Fruit fly (Drosophila melanogaster) whole organism: Measurements from ENCODE around the gene mmm.

Experiments
- CG8478 ChIP-seq: fragments of >200 bp; optimal IDR thresholded peaks from 2 replicates; lab custom pipeline; 2018; ENCODE audit warnings: inconsistent platforms
- Dll ChIP-seq: fragments of >200 bp; optimal IDR thresholded peaks from 2 replicates; lab custom pipeline; 2017
- EcR ChIP-seq, 2 experiments: fragments of >200 bp; optimal IDR thresholded peaks; 2 replicates each; lab custom pipeline; 2017; ENCODE audit warnings: missing biosample characterization in 2 of 2, missing genetic modification characterization in 2 of 2, missing genetic modification reagents in 2 of 2
- pan ChIP-seq: fragments of >200 bp; optimal IDR thresholded peaks from 2 replicates; lab custom pipeline; 2017
- psq ChIP-seq: fragments of >200 bp; optimal IDR thresholded peaks from 2 replicates; lab custom pipeline; 2017
- usp ChIP-seq: fragments of >200 bp; optimal IDR thresholded peaks from 2 replicates; lab custom pipeline; 2017; ENCODE audit warnings: missing biosample characterization, missing genetic modification characterization, mixed read lengths

Gene mmm

dm6 chr3L:7572948-7573347, 10.3 kb upstream of the mmm start:
- TF ChIP-seq CG8478 (lab: Kevin White, UChicago) (no peak), Dll (lab: Kevin White, UChicago) (no peak), EcR (GFP tag; optimal IDR thresholded peaks at IDR 0.05; lab: Kevin White, UChicago) (no peak), pan (no peak), usp (no peak)

dm6 chr3L:7590898-7591297, 7.6 kb downstream of the mmm start, which contains the start of gene t-Grip84:
Gene t-Grip84 (minus strand): TSS chr3L:7590998.
- TF ChIP-seq EcR (GFP tag; optimal IDR thresholded peaks at IDR 0.05; lab: Kevin White, UChicago), result no peak
- no peak for TF ChIP-seq pan
- TF ChIP-seq psq (lab: Kevin White, UChicago), result no peak
- TF ChIP-seq usp, result no peak
- TF ChIP-seq Dll (lab: Kevin White, UChicago), result no peak
- no peak for TF ChIP-seq CG8478 (lab: Kevin White, UChicago)

dm6 chr3L:7592113-7592752, 9.0 kb downstream of the mmm start:
- TF ChIP-seq psq (lab: Kevin White, UChicago) (no peak), CG8478 (lab: Kevin White, UChicago) (no peak), usp (no peak), pan (no peak), EcR (GFP tag; optimal IDR thresholded peaks at IDR 0.05; lab: Kevin White, UChicago) (no peak), Dll (lab: Kevin White, UChicago) (no peak)

dm6 chr3L:7592791-7593190, 9.5 kb downstream of the mmm start, which contains the start of gene Pura:
Gene Pura (plus strand): TSS chr3L:7593091.
- TF ChIP-seq psq (lab: Kevin White, UChicago) (no peak), pan (no peak), Dll (lab: Kevin White, UChicago) (no peak), usp (no peak), CG8478 (lab: Kevin White, UChicago) (no peak), EcR (GFP tag; optimal IDR thresholded peaks at IDR 0.05; lab: Kevin White, UChicago) (no peak)

- TF ChIP-seq EcR (GFP tag; optimal IDR thresholded peaks at IDR 0.05; lab: Kevin White, UChicago) (no peak), psq (lab: Kevin White, UChicago) (no peak), usp (no peak), CG8478 (lab: Kevin White, UChicago) (no peak), pan (no peak), Dll (lab: Kevin White, UChicago) (no peak)
Observed at dm6 chr3L:7598329-7598728, 15.1 kb downstream of the mmm start.

dm6 chr3L:7601122-7601841, 18.0 kb downstream of the mmm start:
- TF ChIP-seq EcR (GFP tag; optimal IDR thresholded peaks at IDR 0.05; lab: Kevin White, UChicago) (no peak), pan (no peak), psq (lab: Kevin White, UChicago) (no peak), Dll (lab: Kevin White, UChicago) (no peak), usp (no peak), CG8478 (lab: Kevin White, UChicago) (no peak)

DNA sequence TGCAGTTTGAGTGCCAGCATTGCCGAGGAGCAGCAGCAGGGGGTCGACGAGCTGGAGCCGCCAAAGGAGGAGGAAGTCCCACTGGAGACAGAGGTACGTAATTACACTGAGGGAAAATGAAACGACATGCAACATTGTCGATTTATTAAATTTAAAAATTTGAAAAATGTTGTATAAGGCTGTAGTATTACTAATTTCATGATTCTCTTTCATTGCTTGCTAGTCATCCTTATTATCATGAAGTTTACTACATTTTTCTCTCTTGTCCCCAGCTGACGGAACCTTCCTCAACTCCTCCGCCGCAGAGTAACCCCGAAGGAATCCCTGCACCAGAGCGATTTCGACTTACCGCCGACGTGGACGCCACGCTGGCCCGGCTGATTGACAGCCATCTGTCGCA, 20.1 kb downstream of the mmm start:
- no peak for TF ChIP-seq Dll (lab: Kevin White, UChicago)
- no peak for TF ChIP-seq usp
- TF ChIP-seq CG8478 (lab: Kevin White, UChicago), result no peak
- no peak for TF ChIP-seq EcR (GFP tag; optimal IDR thresholded peaks at IDR 0.05; lab: Kevin White, UChicago)
- no peak for TF ChIP-seq pan
- TF ChIP-seq psq (lab: Kevin White, UChicago), result no peak

DNA sequence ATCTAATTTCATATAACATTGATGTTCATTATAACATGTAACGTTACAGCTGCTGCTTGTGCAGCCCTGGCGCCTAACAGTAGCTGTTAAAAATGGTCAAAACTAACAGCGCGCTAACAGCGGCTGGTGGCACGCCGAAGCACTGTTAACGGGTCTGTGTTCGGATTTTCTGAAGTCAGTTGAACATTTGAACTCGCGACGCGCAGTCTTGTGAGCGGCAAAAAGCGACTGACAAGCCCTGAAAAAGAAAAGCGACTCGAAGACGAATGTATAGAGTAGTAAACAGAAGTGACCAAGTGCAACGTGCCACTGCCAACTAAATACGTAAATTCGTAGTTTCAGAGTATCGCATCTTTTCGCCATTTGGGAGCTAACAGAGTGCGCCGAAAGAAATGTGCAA, 21.6 kb downstream of the mmm start:
- TF ChIP-seq EcR (GFP tag; optimal IDR thresholded peaks at IDR 0.05; lab: Kevin White, UChicago), result no peak
- no peak for TF ChIP-seq pan
- no peak for TF ChIP-seq usp
- TF ChIP-seq Dll (lab: Kevin White, UChicago), result no peak
- TF ChIP-seq psq (lab: Kevin White, UChicago), result no peak
- TF ChIP-seq CG8478 (lab: Kevin White, UChicago), result no peak

dm6 chr3L:7606336-7607001, 23.2 kb downstream of the mmm start:
- TF ChIP-seq EcR (GFP tag; optimal IDR thresholded peaks at IDR 0.05; lab: Kevin White, UChicago), result no peak
- no peak for TF ChIP-seq CG8478 (lab: Kevin White, UChicago)
- TF ChIP-seq psq (lab: Kevin White, UChicago), result no peak
- TF ChIP-seq Dll (lab: Kevin White, UChicago), result no peak
- no peak for TF ChIP-seq pan
- TF ChIP-seq usp, result no peak

DNA sequence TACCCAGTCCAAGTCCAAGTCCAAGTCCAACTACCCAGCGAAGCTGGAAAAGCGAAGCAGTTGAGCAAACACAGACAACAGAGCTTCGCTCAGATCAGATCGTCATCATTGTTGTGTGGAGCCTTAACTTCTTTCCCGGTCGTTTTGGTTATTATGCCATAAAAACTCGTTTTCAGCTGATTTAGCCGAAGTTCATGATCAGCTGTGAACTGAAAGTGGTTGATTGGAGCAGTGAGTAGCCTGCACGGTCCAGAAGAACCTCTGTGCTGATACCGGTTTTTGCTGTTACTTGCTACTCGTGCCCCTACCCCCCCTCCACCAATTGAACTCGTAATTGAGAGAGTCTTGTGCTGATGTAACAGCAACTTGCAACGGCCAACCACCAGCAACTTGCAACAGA, 27.3 kb downstream of the mmm start:
- TF ChIP-seq CG8478 (lab: Kevin White, UChicago), result no peak
- TF ChIP-seq psq (lab: Kevin White, UChicago), result no peak
- TF ChIP-seq Dll (lab: Kevin White, UChicago), result no peak
- no peak for TF ChIP-seq EcR (GFP tag; optimal IDR thresholded peaks at IDR 0.05; lab: Kevin White, UChicago)
- no peak for TF ChIP-seq pan
- TF ChIP-seq usp, result no peak

DNA sequence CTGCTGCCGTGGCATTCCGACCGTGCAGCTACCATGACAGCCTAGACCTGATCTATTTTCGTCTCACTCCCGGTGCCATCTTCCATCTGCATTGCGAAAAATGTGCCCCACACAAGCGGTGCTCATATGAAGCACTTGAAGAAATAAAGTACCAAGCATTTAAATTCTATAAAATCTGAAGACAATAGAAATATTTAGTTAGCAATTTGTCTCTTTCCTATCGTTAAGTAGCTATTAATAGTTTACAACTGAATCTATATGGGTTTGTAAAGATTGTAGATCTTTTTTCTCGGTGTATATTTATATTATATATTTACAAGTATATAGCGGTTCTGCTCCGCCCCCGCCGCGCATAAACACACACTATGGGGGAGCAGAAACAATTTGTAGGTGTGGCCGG, 28.0 kb downstream of the mmm start:
- TF ChIP-seq CG8478 (lab: Kevin White, UChicago) (no peak), usp (no peak), EcR (GFP tag; optimal IDR thresholded peaks at IDR 0.05; lab: Kevin White, UChicago) (no peak), pan (no peak), Dll (lab: Kevin White, UChicago) (no peak), psq (lab: Kevin White, UChicago) (no peak)

DNA sequence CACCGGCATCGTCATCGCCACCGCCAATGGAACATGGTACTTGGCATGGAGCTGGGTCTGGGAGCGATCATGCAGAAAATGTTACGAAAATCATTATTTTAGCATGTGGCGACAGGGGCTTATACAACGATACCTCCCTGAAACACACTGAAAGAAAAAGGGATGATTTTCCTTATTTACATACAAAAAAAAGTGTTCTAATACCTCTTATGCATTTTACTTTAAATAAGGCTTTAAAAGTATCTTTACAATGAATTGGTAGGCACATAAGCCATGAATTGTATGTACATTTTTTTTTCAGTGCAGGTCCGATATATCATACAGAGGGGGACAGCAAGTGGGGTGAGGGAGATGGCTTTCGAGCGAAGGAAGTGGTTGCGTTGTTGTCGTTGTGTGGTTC, 31.0 kb downstream of the mmm start:
- no peak for TF ChIP-seq pan
- no peak for TF ChIP-seq psq (lab: Kevin White, UChicago)
- TF ChIP-seq Dll (lab: Kevin White, UChicago), result no peak
- no peak for TF ChIP-seq usp
- TF ChIP-seq CG8478 (lab: Kevin White, UChicago), result no peak
- no peak for TF ChIP-seq EcR (GFP tag; optimal IDR thresholded peaks at IDR 0.05; lab: Kevin White, UChicago)
